Worm (Caenorhabditis elegans): Measurements from ENCODE around the gene dur-1.
"Not testable (repeated sequence)": the region's sequence is repeated elsewhere in the genome, so short reads cannot be mapped to it uniquely, and the experiment has no call there.

Gene dur-1

ce11 chrIV:9920426-9920825 is 7.6 kb downstream of the dur-1 start:
- TF ChIP-seq dao-5 (tag; optimal IDR thresholded peaks at IDR 0.05), result no peak
- TF ChIP-seq W03F9.2 (tag; optimal IDR thresholded peaks at IDR 0.05), result no peak
- TF ChIP-seq him-1 (tag; optimal IDR thresholded peaks at IDR 0.05), result no peak

ce11 chrIV:9918021-9918420 is 10.0 kb downstream of the dur-1 start:
- TF ChIP-seq dao-5 (tag; optimal IDR thresholded peaks at IDR 0.05), result no peak
- no peak for TF ChIP-seq W03F9.2 (tag; optimal IDR thresholded peaks at IDR 0.05)
- no peak for TF ChIP-seq him-1 (tag; optimal IDR thresholded peaks at IDR 0.05)

- TF ChIP-seq dao-5 (tag; optimal IDR thresholded peaks at IDR 0.05) (no peak), him-1 (tag; optimal IDR thresholded peaks at IDR 0.05) (no peak), W03F9.2 (tag; optimal IDR thresholded peaks at IDR 0.05) (no peak)
These were observed 11.8 kb downstream of the dur-1 start, which contains the start of gene bed-3 for ce11 chrIV:9916224-9916623. Gene bed-3 (plus strand): TSS chrIV:9916524.

ce11 chrIV:9915128-9915527 is 12.9 kb downstream of the dur-1 start:
- TF ChIP-seq him-1 (tag; optimal IDR thresholded peaks at IDR 0.05), result no peak
- TF ChIP-seq W03F9.2 (tag; optimal IDR thresholded peaks at IDR 0.05), result no peak
- no peak for TF ChIP-seq dao-5 (tag; optimal IDR thresholded peaks at IDR 0.05)

- no peak for TF ChIP-seq W03F9.2 (tag; optimal IDR thresholded peaks at IDR 0.05)
- TF ChIP-seq dao-5 (tag; optimal IDR thresholded peaks at IDR 0.05), result no peak
- TF ChIP-seq him-1 (tag; optimal IDR thresholded peaks at IDR 0.05), result no peak
These were observed 15.0 kb downstream of the dur-1 start for ce11 chrIV:9913064-9913463.

- no peak for TF ChIP-seq dao-5 (tag; optimal IDR thresholded peaks at IDR 0.05)
- TF ChIP-seq him-1 (tag; optimal IDR thresholded peaks at IDR 0.05), result no peak
- no peak for TF ChIP-seq W03F9.2 (tag; optimal IDR thresholded peaks at IDR 0.05)
These were observed 24.4 kb downstream of the dur-1 start, which contains the start of gene best-13 for ce11 chrIV:9903608-9904007. Gene best-13 (plus strand): TSS chrIV:9903908.

- no peak for TF ChIP-seq W03F9.2 (tag; optimal IDR thresholded peaks at IDR 0.05)
- TF ChIP-seq dao-5 (tag; optimal IDR thresholded peaks at IDR 0.05), result no peak
- TF ChIP-seq him-1 (tag; optimal IDR thresholded peaks at IDR 0.05), result no peak
These were observed 28.8 kb downstream of the dur-1 start for ce11 chrIV:9899227-9899626.

- TF ChIP-seq W03F9.2 (tag; optimal IDR thresholded peaks at IDR 0.05), result no peak
- TF ChIP-seq dao-5 (tag; optimal IDR thresholded peaks at IDR 0.05), result no peak
- no peak for TF ChIP-seq him-1 (tag; optimal IDR thresholded peaks at IDR 0.05)
These were observed 29.3 kb downstream of the dur-1 start, which contains the start of gene tbc-3 for ce11 chrIV:9898712-9899111. Gene tbc-3 (plus strand): TSS chrIV:9899012.

- TF ChIP-seq him-1 (tag; optimal IDR thresholded peaks at IDR 0.05) (no peak), dao-5 (tag; optimal IDR thresholded peaks at IDR 0.05) (no peak), W03F9.2 (tag; optimal IDR thresholded peaks at IDR 0.05) (no peak)
These were observed 32.9 kb downstream of the dur-1 start, which contains the start of gene ssp-32 for ce11 chrIV:9895088-9895487. Gene ssp-32 (plus strand): TSS chrIV:9895388.

ce11 chrIV:9894331-9894730 is 33.7 kb downstream of the dur-1 start, which contains the start of gene msp-77:
Gene msp-77 (plus strand): TSS chrIV:9894631.
- not testable (repeated sequence) for TF ChIP-seq W03F9.2, him-1, dao-5 (tag; optimal IDR thresholded peaks at IDR 0.05)

- TF ChIP-seq dao-5, him-1, W03F9.2 (tag; optimal IDR thresholded peaks at IDR 0.05): not testable (repeated sequence)
These were observed 34.4 kb downstream of the dur-1 start, which contains the start of gene sss-1 for ce11 chrIV:9893649-9894048. Gene sss-1 (minus strand): TSS chrIV:9893749.

ce11 chrIV:9891938-9892337 is 36.1 kb downstream of the dur-1 start, which contains the start of gene F32B6.4:
Gene F32B6.4 (minus strand): TSS chrIV:9892038.
- TF ChIP-seq him-1 (tag; optimal IDR thresholded peaks at IDR 0.05), result no peak
- no peak for TF ChIP-seq W03F9.2 (tag; optimal IDR thresholded peaks at IDR 0.05)
- no peak for TF ChIP-seq dao-5 (tag; optimal IDR thresholded peaks at IDR 0.05)

ce11 chrIV:9889857-9890256 is 38.2 kb downstream of the dur-1 start, which contains the start of gene ttbk-3:
Gene ttbk-3 (minus strand): TSS chrIV:9889957.
- no peak for TF ChIP-seq him-1 (tag; optimal IDR thresholded peaks at IDR 0.05)
- no peak for TF ChIP-seq dao-5 (tag; optimal IDR thresholded peaks at IDR 0.05)
- no peak for TF ChIP-seq W03F9.2 (tag; optimal IDR thresholded peaks at IDR 0.05)

ce11 chrIV:9884257-9884656 is 43.8 kb downstream of the dur-1 start, which contains the start of the genes prp-18 and mccc-1:
Gene prp-18 (minus strand): TSS chrIV:9884383.
Gene mccc-1 (plus strand): TSS chrIV:9884570.
- TF ChIP-seq W03F9.2 (tag; optimal IDR thresholded peaks at IDR 0.05), result no peak
- no peak for TF ChIP-seq him-1 (tag; optimal IDR thresholded peaks at IDR 0.05)
- no peak for TF ChIP-seq dao-5 (tag; optimal IDR thresholded peaks at IDR 0.05)

ce11 chrIV:9878893-9879379 is 49.1 kb downstream of the dur-1 start, which contains the start of gene nhr-4:
Gene nhr-4 (plus strand): TSS chrIV:9879329.
- TF ChIP-seq dao-5 (tag; optimal IDR thresholded peaks at IDR 0.05) (no peak), him-1 (tag; optimal IDR thresholded peaks at IDR 0.05) (no peak), W03F9.2 (tag; optimal IDR thresholded peaks at IDR 0.05) (no peak)
